ENCODE assay signal across 3 fruit fly cellular contexts in genomic region chr3R:29983073-29983544, dm6.
TF ChIP-seq lines count a peak whose summit lies in the region.

TSS of gene CG7896 (plus strand) at chr3R:29983426.

TF ChIP-seq in whole organism, embryonic, 481 proteins besides CTCF, POLR2A, EP300 and RAD21 (continued from another document and continues in another):
- TF ChIP-seq PHDP (tag; optimal IDR thresholded peaks at IDR 0.05; lab: Kevin White, UChicago): peak; percentile 56
- TF ChIP-seq dati (GFP tag; IDR thresholded peaks at IDR 0.05; lab: Robert Waterston, UW): no peak
- peak in 1 of 3 experiments; percentile 54 for TF ChIP-seq lola (GFP tag; optimal IDR thresholded peaks at IDR 0.05; lab: Kevin White, UChicago)
- peak; percentile 58 for TF ChIP-seq CG13775 (GFP tag; optimal IDR thresholded peaks at IDR 0.05; lab: Kevin White, UChicago)
- peak; percentile 19 for TF ChIP-seq sd (tag; optimal IDR thresholded peaks at IDR 0.05; lab: Kevin White, UChicago)
- no peak for TF ChIP-seq NC2β (GFP tag; optimal IDR thresholded peaks at IDR 0.05; lab: Kevin White, UChicago)
- no peak for TF ChIP-seq CG12744 (GFP tag; optimal IDR thresholded peaks at IDR 0.05; lab: Kevin White, UChicago)
- no peak for TF ChIP-seq CG42726 (GFP tag; IDR thresholded peaks at IDR 0.05; lab: Robert Waterston, UW; ENCODE audit: partially characterized antibody)
- peak; percentile 76 for TF ChIP-seq Ada2b (GFP tag; IDR thresholded peaks at IDR 0.05; lab: Robert Waterston, UW)
- peak; percentile 53 for TF ChIP-seq sug (tag; optimal IDR thresholded peaks at IDR 0.05; lab: Kevin White, UChicago)
- peak; percentile 67 for TF ChIP-seq CG17612 (GFP tag; IDR thresholded peaks at IDR 0.05; lab: Robert Waterston, UW)
- no peak for TF ChIP-seq CG6683 (GFP tag; optimal IDR thresholded peaks at IDR 0.05; lab: Kevin White, UChicago)
- TF ChIP-seq pzg (GFP tag; optimal IDR thresholded peaks at IDR 0.05; lab: Kevin White, UChicago): no peak
- peak; percentile 72 for TF ChIP-seq CG31224 (GFP tag; IDR thresholded peaks at IDR 0.05; lab: Robert Waterston, UW)
- TF ChIP-seq zfh1 (GFP tag; IDR thresholded peaks at IDR 0.05; lab: Robert Waterston, UW): peak; percentile 81
- peak; percentile 55 for TF ChIP-seq CG10267 (tag; optimal IDR thresholded peaks at IDR 0.05; lab: Kevin White, UChicago)
- TF ChIP-seq CG1603 (tag; optimal IDR thresholded peaks at IDR 0.05; lab: Kevin White, UChicago): peak; percentile 31
- TF ChIP-seq ato (GFP tag; IDR thresholded peaks at IDR 0.05; lab: Robert Waterston, UW; ENCODE audit: partially characterized antibody): no peak
- no peak for TF ChIP-seq MESR4 (GFP tag; optimal IDR thresholded peaks at IDR 0.05; lab: Kevin White, UChicago)
- TF ChIP-seq CG9215 (GFP tag; IDR thresholded peaks at IDR 0.05; lab: Robert Waterston, UW): peak; percentile 78
- peak; percentile 60 for TF ChIP-seq Chrac-16 (GFP tag; optimal IDR thresholded peaks at IDR 0.05; lab: Kevin White, UChicago)
- no peak for TF ChIP-seq Hmx (GFP tag; optimal IDR thresholded peaks at IDR 0.05; lab: Kevin White, UChicago)
- TF ChIP-seq CG9727 (GFP tag; optimal IDR thresholded peaks at IDR 0.05; lab: Kevin White, UChicago): peak; percentile 67
- TF ChIP-seq tio (GFP tag; optimal IDR thresholded peaks at IDR 0.05; lab: Kevin White, UChicago): peak; percentile 57
- TF ChIP-seq Oaz (GFP tag; IDR thresholded peaks at IDR 0.05; lab: Robert Waterston, UW): peak; percentile 82
- peak; percentile 4 for TF ChIP-seq CG13123 (GFP tag; optimal IDR thresholded peaks at IDR 0.05; lab: Kevin White, UChicago)
- no peak for TF ChIP-seq btn (GFP tag; optimal IDR thresholded peaks at IDR 0.05; lab: Kevin White, UChicago)
- no peak for TF ChIP-seq CG15479 (GFP tag; optimal IDR thresholded peaks at IDR 0.05; lab: Kevin White, UChicago)
- peak; percentile 63 for TF ChIP-seq Sox102F (GFP tag; optimal IDR thresholded peaks at IDR 0.05; lab: Kevin White, UChicago)
- TF ChIP-seq CG13624 (GFP tag; optimal IDR thresholded peaks at IDR 0.05; lab: Kevin White, UChicago): no peak
- TF ChIP-seq dysf (GFP tag; IDR thresholded peaks at IDR 0.05; lab: Robert Waterston, UW): peak; percentile 92
- peak; percentile 69 for TF ChIP-seq Meics (GFP tag; optimal IDR thresholded peaks at IDR 0.05; lab: Kevin White, UChicago)
- TF ChIP-seq sna (GFP tag; IDR thresholded peaks at IDR 0.05; lab: Robert Waterston, UW; ENCODE audit: partially characterized antibody): no peak
- TF ChIP-seq nerfin-2 (GFP tag; IDR thresholded peaks at IDR 0.05; lab: Robert Waterston, UW; ENCODE audit: partially characterized antibody): no peak
- peak; percentile 45; the same call in 1 of the 2 replicates for TF ChIP-seq toy (GFP tag; IDR thresholded peaks at IDR 0.05; lab: Robert Waterston, UW)
- peak; percentile 84 for TF ChIP-seq CG2712 (tag; optimal IDR thresholded peaks at IDR 0.05; lab: Kevin White, UChicago)
- TF ChIP-seq BEAF-32 (GFP tag; optimal IDR thresholded peaks at IDR 0.05; lab: Kevin White, UChicago): no peak
- no peak for TF ChIP-seq D19B (GFP tag; optimal IDR thresholded peaks at IDR 0.05; lab: Kevin White, UChicago)
- TF ChIP-seq CG17361 (GFP tag; IDR thresholded peaks at IDR 0.05; lab: Robert Waterston, UW): peak; percentile 86
- TF ChIP-seq sc (optimal IDR thresholded peaks at IDR 0.05; lab: Kevin White, UChicago): no peak
- TF ChIP-seq sc (GFP tag; optimal IDR thresholded peaks at IDR 0.05; lab: Kevin White, UChicago): peak; percentile 18
- no peak for TF ChIP-seq D (optimal IDR thresholded peaks at IDR 0.05; lab: Kevin White, UChicago)
- TF ChIP-seq D (GFP tag; optimal IDR thresholded peaks at IDR 0.05; lab: Kevin White, UChicago): peak; percentile 43
- TF ChIP-seq HLH54F (GFP tag; optimal IDR thresholded peaks at IDR 0.05; lab: Kevin White, UChicago): peak; percentile 1

TF ChIP-seq in whole organism, prepupa, 60 proteins besides CTCF, POLR2A, EP300 and RAD21 (continued from another document):
- peak; percentile 91 for TF ChIP-seq CG32006 (GFP tag; optimal IDR thresholded peaks at IDR 0.05; lab: Kevin White, UChicago)
- TF ChIP-seq cyc (GFP tag; optimal IDR thresholded peaks at IDR 0.05; lab: Kevin White, UChicago): peak; percentile 77
- TF ChIP-seq Met (GFP tag; optimal IDR thresholded peaks at IDR 0.05; lab: Kevin White, UChicago): peak; percentile 85
- TF ChIP-seq esn (GFP tag; optimal IDR thresholded peaks at IDR 0.05; lab: Kevin White, UChicago): peak; percentile 90
- peak; percentile 87 for TF ChIP-seq achi (GFP tag; optimal IDR thresholded peaks at IDR 0.05; lab: Kevin White, UChicago)
- peak; percentile 81 for TF ChIP-seq CG8632 (GFP tag; optimal IDR thresholded peaks at IDR 0.05; lab: Kevin White, UChicago)
- peak; percentile 87 for TF ChIP-seq Hr4 (GFP tag; optimal IDR thresholded peaks at IDR 0.05; lab: Kevin White, UChicago)
- peak; percentile 56 to 86 for TF ChIP-seq ss (GFP tag; optimal IDR thresholded peaks at IDR 0.05; lab: Kevin White, UChicago)
- TF ChIP-seq CG15336 (GFP tag; IDR thresholded peaks at IDR 0.05; lab: Robert Waterston, UW): peak; percentile 93
- peak; percentile 86 for TF ChIP-seq CG10631 (GFP tag; optimal IDR thresholded peaks at IDR 0.05; lab: Kevin White, UChicago)
- peak; percentile 78 for TF ChIP-seq CG6276 (GFP tag; optimal IDR thresholded peaks at IDR 0.05; lab: Kevin White, UChicago)
- peak; percentile 86 for TF ChIP-seq CG34406 (GFP tag; optimal IDR thresholded peaks at IDR 0.05; lab: Kevin White, UChicago)
- TF ChIP-seq CG3032 (tag; optimal IDR thresholded peaks at IDR 0.05; lab: Kevin White, UChicago): peak; percentile 87
- peak; percentile 59 for TF ChIP-seq Hr39 (GFP tag; optimal IDR thresholded peaks at IDR 0.05; lab: Kevin White, UChicago)
- TF ChIP-seq Sox15 (GFP tag; optimal IDR thresholded peaks at IDR 0.05; lab: Kevin White, UChicago): peak; percentile 75
- TF ChIP-seq Lpt (GFP tag; optimal IDR thresholded peaks at IDR 0.05; lab: Kevin White, UChicago): peak; percentile 73
- TF ChIP-seq CG8319 (GFP tag; optimal IDR thresholded peaks at IDR 0.05; lab: Kevin White, UChicago): peak; percentile 78
- peak; percentile 76 for TF ChIP-seq CG11902 (GFP tag; optimal IDR thresholded peaks at IDR 0.05; lab: Kevin White, UChicago)
- peak; percentile 80 for TF ChIP-seq Ets96B (tag; optimal IDR thresholded peaks at IDR 0.05; lab: Kevin White, UChicago)
- TF ChIP-seq CG10669 (GFP tag; optimal IDR thresholded peaks at IDR 0.05; lab: Kevin White, UChicago): peak; percentile 73
- peak; percentile 80 for TF ChIP-seq topi (GFP tag; optimal IDR thresholded peaks at IDR 0.05; lab: Kevin White, UChicago)
- TF ChIP-seq salr (GFP tag; optimal IDR thresholded peaks at IDR 0.05; lab: Kevin White, UChicago): peak; percentile 18 to 72
- peak; percentile 93 for TF ChIP-seq CG6163 (GFP tag; IDR thresholded peaks at IDR 0.05; lab: Robert Waterston, UW)
- TF ChIP-seq Sox14 (GFP tag; optimal IDR thresholded peaks at IDR 0.05; lab: Kevin White, UChicago): peak; percentile 70
- peak; percentile 80 for TF ChIP-seq CG11294 (GFP tag; IDR thresholded peaks at IDR 0.05; lab: Robert Waterston, UW)
- TF ChIP-seq dsx (GFP tag; optimal IDR thresholded peaks at IDR 0.05; lab: Kevin White, UChicago; ENCODE audit: poor library complexity, severe bottlenecking): peak; percentile 76
- peak; percentile 84 for TF ChIP-seq acj6 (GFP tag; optimal IDR thresholded peaks at IDR 0.05; lab: Kevin White, UChicago)
- TF ChIP-seq Smox (GFP tag; optimal IDR thresholded peaks at IDR 0.05; lab: Kevin White, UChicago): peak; percentile 81
- peak; percentile 80 for TF ChIP-seq CG6808 (GFP tag; optimal IDR thresholded peaks at IDR 0.05; lab: Kevin White, UChicago)
- peak; percentile 88 for TF ChIP-seq eg (GFP tag; IDR thresholded peaks at IDR 0.05; lab: Robert Waterston, UW)
- peak; percentile 33 for TF ChIP-seq Eip93F (GFP tag; optimal IDR thresholded peaks at IDR 0.05; lab: Kevin White, UChicago)
- peak; percentile 94 for TF ChIP-seq Eip78C (GFP tag; lab: Kevin White, UChicago)
- peak; percentile 51 for TF ChIP-seq CG16779 (tag; optimal IDR thresholded peaks at IDR 0.05; lab: Kevin White, UChicago)
- peak; percentile 55 for TF ChIP-seq CG9139 (GFP tag; optimal IDR thresholded peaks at IDR 0.05; lab: Kevin White, UChicago)
- TF ChIP-seq pdm3 (GFP tag; optimal IDR thresholded peaks at IDR 0.05; lab: Kevin White, UChicago): peak; percentile 70
- no peak for TF ChIP-seq CG4318 (GFP tag; optimal IDR thresholded peaks at IDR 0.05; lab: Kevin White, UChicago)

TF ChIP-seq in whole organism, wandering third instar larva, 38 proteins besides CTCF, POLR2A, EP300 and RAD21 (continued from another document):
- TF ChIP-seq br (GFP tag; optimal IDR thresholded peaks at IDR 0.05; lab: Kevin White, UChicago): peak; percentile 83
- no peak for TF ChIP-seq lola (GFP tag; optimal IDR thresholded peaks at IDR 0.05; lab: Kevin White, UChicago)
- peak; percentile 54 to 91 for TF ChIP-seq foxo (GFP tag; optimal IDR thresholded peaks at IDR 0.05; lab: Kevin White, UChicago)
- no peak for TF ChIP-seq Mio (GFP tag; optimal IDR thresholded peaks at IDR 0.05; lab: Kevin White, UChicago)
- peak; percentile 85 for TF ChIP-seq OdsH (GFP tag; optimal IDR thresholded peaks at IDR 0.05; lab: Kevin White, UChicago)
- no peak for TF ChIP-seq Dfd (GFP tag; optimal IDR thresholded peaks at IDR 0.05; lab: Kevin White, UChicago)
- no peak for TF ChIP-seq tai (GFP tag; optimal IDR thresholded peaks at IDR 0.05; lab: Kevin White, UChicago)
- no peak for TF ChIP-seq jim (GFP tag; optimal IDR thresholded peaks at IDR 0.05; lab: Kevin White, UChicago)
